Worm (Caenorhabditis elegans): Measurements from ENCODE around the gene txt-14.

- TF ChIP-seq mdl-1 (tag; optimal IDR thresholded peaks at IDR 0.05) (peak in 1 of 2 experiments; percentile 39), hlh-4 (tag; optimal IDR thresholded peaks at IDR 0.05) (no peak), nhr-77 (tag; optimal IDR thresholded peaks at IDR 0.05) (no peak), nhr-237 (tag; optimal IDR thresholded peaks at IDR 0.05) (no peak), unc-86 (tag; optimal IDR thresholded peaks at IDR 0.05) (no peak), aha-1 (tag; optimal IDR thresholded peaks at IDR 0.05) (no peak), blmp-1 (tag; optimal IDR thresholded peaks at IDR 0.05) (peak; percentile 36), ztf-4 (tag; optimal IDR thresholded peaks at IDR 0.05) (no peak), lin-15B (tag; optimal IDR thresholded peaks at IDR 0.05) (no peak), ces-1 (GFP tag; optimal IDR thresholded peaks at IDR 0.05) (no peak), dpl-1 (GFP tag; optimal IDR thresholded peaks at IDR 0.05) (peak in 1 of 3 experiments; percentile 15), fkh-4 (tag; optimal IDR thresholded peaks at IDR 0.05; ENCODE audit: borderline replicate concordance) (no peak), egl-27 (tag; optimal IDR thresholded peaks at IDR 0.05) (no peak)
These were observed 13.0 kb upstream of the txt-14 start for ce11 chrV:18569445-18569844.
